Fruit fly (Drosophila melanogaster) whole organism, embryonic: ENCODE measurements around the gene SMC1.

Experiments
- Ada2b ChIP-seq: fragments of 200-800 bp; sonication (Bioruptor generic); IDR thresholded peaks from 2 replicates; pipeline ENCODE4 v1.3.6; 2022; ENCODE audit warnings: missing biosample characterization, missing genetic modification characterization
- CG10267 ChIP-seq: fragments of 200-800 bp; sonication (Bioruptor generic); optimal IDR thresholded peaks from 2 replicates; lab custom pipeline; 2018; ENCODE audit warnings: missing biosample characterization, mild to moderate bottlenecking, missing genetic modification characterization, moderate library complexity
- CG10366 ChIP-seq: fragments of 200-800 bp; sonication (Bioruptor generic); IDR thresholded peaks from 2 replicates; pipeline ENCODE4 v1.3.6; 2022; ENCODE audit warnings: missing biosample characterization, missing genetic modification characterization
- CG10565 ChIP-seq: fragments of 200-800 bp; sonication (Bioruptor generic); optimal IDR thresholded peaks from 3 replicates; lab custom pipeline; 2016; ENCODE audit warnings: missing biosample characterization, mild to moderate bottlenecking, missing genetic modification characterization
- CG2120 ChIP-seq: fragments of 200-800 bp; sonication (Bioruptor generic); optimal IDR thresholded peaks from 3 replicates; lab custom pipeline; 2016; ENCODE audit warnings: missing biosample characterization, missing genetic modification characterization
- CG4730 ChIP-seq: fragments of 200-800 bp; sonication (Bioruptor generic); IDR thresholded peaks from 2 replicates; pipeline ENCODE4 v1.3.6; 2022; ENCODE audit warnings: missing biosample characterization, missing genetic modification characterization
- CG4854 ChIP-seq: fragments of 200-800 bp; sonication (Bioruptor generic); optimal IDR thresholded peaks from 2 replicates; lab custom pipeline; 2016; ENCODE audit warnings: missing biosample characterization, missing genetic modification characterization, inconsistent platforms
- CG5245 ChIP-seq: fragments of 200-800 bp; sonication (Bioruptor generic); optimal IDR thresholded peaks from 3 replicates; lab custom pipeline; 2016; ENCODE audit warnings: missing biosample characterization, missing genetic modification characterization
- CG6689 ChIP-seq: fragments of 200-800 bp; sonication (Bioruptor generic); IDR thresholded peaks from 2 replicates; pipeline ENCODE4 v1.3.6; 2022; ENCODE audit warnings: missing biosample characterization, missing genetic modification characterization
- CG7357 ChIP-seq: fragments of 200-800 bp; sonication (Bioruptor generic); IDR thresholded peaks from 3 replicates; pipeline ENCODE4 v1.3.6; 2022; ENCODE audit warnings: missing biosample characterization, missing genetic modification characterization
- CG8924 ChIP-seq: fragments of 200-800 bp; optimal IDR thresholded peaks from 3 replicates; lab custom pipeline; 2019; ENCODE audit warnings: missing biosample characterization, mild to moderate bottlenecking, missing genetic modification characterization, moderate library complexity
- CG9817 ChIP-seq: fragments of 200-800 bp; sonication (Bioruptor generic); optimal IDR thresholded peaks from 2 replicates; lab custom pipeline; 2018; ENCODE audit warnings: missing biosample characterization, mild to moderate bottlenecking, missing genetic modification characterization, moderate library complexity
- Camta ChIP-seq: fragments of 200-800 bp; sonication (Bioruptor generic); optimal IDR thresholded peaks from 2 replicates; lab custom pipeline; 2016; ENCODE audit warnings: missing biosample characterization, missing genetic modification characterization
- CoRest ChIP-seq: fragments of 200-800 bp; sonication (Bioruptor generic); optimal IDR thresholded peaks from 3 replicates; lab custom pipeline; 2018; ENCODE audit warnings: missing biosample characterization, mild to moderate bottlenecking, missing genetic modification characterization, moderate library complexity
- D19B ChIP-seq: fragments of 200-800 bp; sonication (Bioruptor generic); optimal IDR thresholded peaks from 2 replicates; lab custom pipeline; 2017; ENCODE audit warnings: missing biosample characterization, mild to moderate bottlenecking, missing genetic modification characterization
- HHEX ChIP-seq: fragments of 200-800 bp; sonication (Bioruptor generic); optimal IDR thresholded peaks from 3 replicates; lab custom pipeline; 2017; ENCODE audit warnings: missing biosample characterization, mild to moderate bottlenecking, missing genetic modification characterization, missing genetic modification reagents
- HLHmδ ChIP-seq: fragments of 200-800 bp; sonication (Bioruptor generic); optimal IDR thresholded peaks from 2 replicates; lab custom pipeline; 2018; ENCODE audit warnings: missing biosample characterization, mild to moderate bottlenecking, missing genetic modification characterization, moderate library complexity
- Hey ChIP-seq: fragments of 200-800 bp; sonication (Bioruptor generic); optimal IDR thresholded peaks from 3 replicates; lab custom pipeline; 2018; ENCODE audit warnings: missing biosample characterization, mild to moderate bottlenecking, missing genetic modification characterization
- Nf-YB ChIP-seq: fragments of 200-800 bp; sonication (Bioruptor generic); optimal IDR thresholded peaks from 3 replicates; lab custom pipeline; 2019; ENCODE audit warnings: missing biosample characterization, mild to moderate bottlenecking, missing genetic modification characterization, moderate library complexity
- NfI ChIP-seq: fragments of 200-800 bp; sonication (Bioruptor generic); optimal IDR thresholded peaks from 3 replicates; lab custom pipeline; 2018; ENCODE audit warnings: missing biosample characterization, mild to moderate bottlenecking, missing genetic modification characterization, moderate library complexity
- Ptx1 ChIP-seq: fragments of 200-800 bp; sonication (Bioruptor generic); IDR thresholded peaks from 2 replicates; pipeline ENCODE4 v1.3.6; 2022; ENCODE audit warnings: missing biosample characterization, missing genetic modification characterization
- Xrp1 ChIP-seq: fragments of 200-800 bp; sonication (Bioruptor generic); IDR thresholded peaks from 2 replicates; pipeline ENCODE4 v1.3.6; 2022; ENCODE audit warnings: missing biosample characterization, missing genetic modification characterization
- ab ChIP-seq: fragments of 200-800 bp; sonication (Bioruptor generic); optimal IDR thresholded peaks from 2 replicates; lab custom pipeline; 2016; ENCODE audit warnings: missing biosample characterization, missing genetic modification characterization
- aop ChIP-seq: fragments of 200-800 bp; sonication (Bioruptor generic); IDR thresholded peaks from 2 replicates; pipeline ENCODE4 v1.3.6; 2022; ENCODE audit warnings: missing biosample characterization, missing genetic modification characterization
- ash1 ChIP-seq: fragments of 200-800 bp; sonication (Bioruptor generic); optimal IDR thresholded peaks from 2 replicates; lab custom pipeline; 2018; ENCODE audit warnings: missing biosample characterization, mild to moderate bottlenecking, missing genetic modification characterization
- disco-r ChIP-seq: fragments of 200-800 bp; sonication (Bioruptor generic); optimal IDR thresholded peaks from 2 replicates; lab custom pipeline; 2016; ENCODE audit warnings: missing biosample characterization, missing genetic modification characterization
- gce ChIP-seq: fragments of 200-800 bp; sonication (Bioruptor generic); IDR thresholded peaks from 3 replicates; pipeline ENCODE4 v1.3.6; 2022; ENCODE audit warnings: missing biosample characterization, missing genetic modification characterization
- gt ChIP-seq: fragments of 200-800 bp; sonication (Bioruptor generic); IDR thresholded peaks from 2 replicates; pipeline ENCODE4 v1.3.6; 2022; ENCODE audit warnings: missing biosample characterization, missing genetic modification characterization
- hth ChIP-seq: fragments of >200 bp; optimal IDR thresholded peaks from 2 replicates; lab custom pipeline; 2017; ENCODE audit warnings: inconsistent platforms
- ind ChIP-seq: fragments of 200-800 bp; sonication (Bioruptor generic); optimal IDR thresholded peaks from 3 replicates; lab custom pipeline; 2016; ENCODE audit warnings: missing biosample characterization, missing genetic modification characterization
- klu ChIP-seq: fragments of 200-800 bp; sonication (Bioruptor generic); IDR thresholded peaks from 2 replicates; pipeline ENCODE4 v1.3.6; 2022; ENCODE audit warnings: missing biosample characterization, missing genetic modification characterization
- onecut ChIP-seq: fragments of 200-800 bp; sonication (Bioruptor generic); IDR thresholded peaks from 2 replicates; pipeline ENCODE4 v1.3.6; 2022; ENCODE audit warnings: missing biosample characterization, missing genetic modification characterization
- sc ChIP-seq, 3 experiments: fragments of >200 bp in 2 of 3; fragments of 200-800 bp in 1 of 3; sonication (Bioruptor generic) in 1 of 3; optimal IDR thresholded peaks; 2 replicates in 2 of 3; 3 replicates in 1 of 3; lab custom pipeline; 2017; ENCODE audit warnings: mild to moderate bottlenecking in 1 of 3, missing biosample characterization in 1 of 3, missing genetic modification characterization in 1 of 3, missing genetic modification reagents in 1 of 3
- sens ChIP-seq: fragments of 200-800 bp; sonication (Bioruptor generic); peaks from one replicate; lab custom pipeline; 2016; ENCODE audit warnings: missing biosample characterization, missing genetic modification characterization
- seq ChIP-seq: fragments of 200-800 bp; sonication (Bioruptor generic); IDR thresholded peaks from 2 replicates; pipeline ENCODE4 v1.3.6; 2022; ENCODE audit warnings: missing biosample characterization, missing genetic modification characterization
- tup ChIP-seq: fragments of 200-800 bp; sonication (Bioruptor generic); optimal IDR thresholded peaks from 2 replicates; lab custom pipeline; 2016; ENCODE audit warnings: missing biosample characterization, mild to moderate bottlenecking, missing genetic modification characterization, moderate library complexity
- wor ChIP-seq: fragments of 200-800 bp; sonication (Bioruptor generic); IDR thresholded peaks from 2 replicates; pipeline ENCODE4 v1.3.6; 2022; ENCODE audit warnings: missing biosample characterization, missing genetic modification characterization
- zen ChIP-seq: fragments of 200-800 bp; sonication (Bioruptor generic); optimal IDR thresholded peaks from 3 replicates; lab custom pipeline; 2018; ENCODE audit warnings: missing biosample characterization, mild to moderate bottlenecking, missing genetic modification characterization, moderate library complexity
- zfh2 ChIP-seq: fragments of 200-800 bp; sonication (Bioruptor generic); optimal IDR thresholded peaks from 2 replicates; lab custom pipeline; 2016; ENCODE audit warnings: missing biosample characterization, missing genetic modification characterization

SMC1 gene

dm6 chr3R:24014600-24014999, 43.5 kb upstream of the SMC1 start (continued):
- no peak for TF ChIP-seq sc (optimal IDR thresholded peaks at IDR 0.05; lab: Kevin White, UChicago)
- no peak for TF ChIP-seq sc (GFP tag; optimal IDR thresholded peaks at IDR 0.05; lab: Kevin White, UChicago)
- TF ChIP-seq tup, result no peak
- no peak for TF ChIP-seq CG5245
- TF ChIP-seq Camta (GFP tag; lab: Kevin White, UChicago), result no peak
- TF ChIP-seq CG8924 (tag; lab: Kevin White, UChicago), result no peak
- no peak for TF ChIP-seq gce (GFP tag; lab: Robert Waterston, UW)
- no peak for TF ChIP-seq CG4854 (GFP tag; lab: Kevin White, UChicago)
- TF ChIP-seq CoRest, result no peak
- TF ChIP-seq Nf-YB, result no peak
- TF ChIP-seq hth (lab: Kevin White, UChicago), result no peak
- no peak for TF ChIP-seq gt (GFP tag; lab: Robert Waterston, UW)
- TF ChIP-seq ab (GFP tag; lab: Kevin White, UChicago), result no peak
- TF ChIP-seq CG10366, result no peak
- no peak for TF ChIP-seq CG9817
- TF ChIP-seq Ada2b, result no peak
- no peak for TF ChIP-seq Hey (tag; lab: Kevin White, UChicago)
- TF ChIP-seq CG7357, result 0 out of 3 replicates have a peak, but pooled peaks have one; percentile 24
- TF ChIP-seq wor (GFP tag; lab: Robert Waterston, UW), result no peak
- no peak for TF ChIP-seq disco-r (GFP tag; lab: Kevin White, UChicago)
- no peak for TF ChIP-seq aop (GFP tag; lab: Robert Waterston, UW)
- no peak for TF ChIP-seq CG10565 (GFP tag; lab: Kevin White, UChicago)
- TF ChIP-seq sens (GFP tag; lab: Kevin White, UChicago), result peak; percentile 30
- TF ChIP-seq onecut (GFP tag; lab: Robert Waterston, UW), result no peak

dm6 chr3R:24015449-24015848, 42.6 kb upstream of the SMC1 start:
- TF ChIP-seq CG10267 (tag; lab: Kevin White, UChicago) (no peak), HLHmδ (GFP tag; lab: Kevin White, UChicago) (no peak), ash1 (no peak), zfh2 (GFP tag; lab: Kevin White, UChicago) (no peak), HHEX (GFP tag; lab: Kevin White, UChicago) (no peak), ind (GFP tag; lab: Kevin White, UChicago) (no peak), D19B (GFP tag; lab: Kevin White, UChicago) (no peak), ab (GFP tag; lab: Kevin White, UChicago) (no peak), CG6689 (GFP tag; lab: Robert Waterston, UW) (no peak), NfI (no peak), CG2120 (no peak), seq (GFP tag; lab: Robert Waterston, UW) (no peak), klu (GFP tag; lab: Robert Waterston, UW) (no peak), Xrp1 (GFP tag; lab: Robert Waterston, UW) (no peak), Ptx1 (GFP tag; lab: Robert Waterston, UW) (no peak), CG4730 (no peak), aop (GFP tag; lab: Robert Waterston, UW) (no peak), zen (tag; lab: Kevin White, UChicago) (no peak)
